Fruit fly (Drosophila melanogaster): ENCODE measurements around the gene Ir92a.

The Ir92a gene

dm6 chr3R:20292030-20292879 lies 46.5 kb upstream of the Ir92a start:
- TF ChIP-seq sv (GFP tag; optimal IDR thresholded peaks at IDR 0.05) (peak; percentile 18), Dif (GFP tag; optimal IDR thresholded peaks at IDR 0.05; ENCODE audit: partially characterized antibody) (no peak), ey (GFP tag; optimal IDR thresholded peaks at IDR 0.05) (peak; percentile 83), pan (optimal IDR thresholded peaks at IDR 0.05) (no peak), psq (GFP tag; optimal IDR thresholded peaks at IDR 0.05) (no peak), foxo (GFP tag; optimal IDR thresholded peaks at IDR 0.05) (peak in 1 of 2 experiments; percentile 85), Dfd (GFP tag; optimal IDR thresholded peaks at IDR 0.05) (no peak), Abd-B (GFP tag; optimal IDR thresholded peaks at IDR 0.05) (no peak), jim (GFP tag; optimal IDR thresholded peaks at IDR 0.05) (no peak), CG9705 (GFP tag; optimal IDR thresholded peaks at IDR 0.05) (peak; percentile 22), CG32264 (GFP tag; optimal IDR thresholded peaks at IDR 0.05) (no peak), CrebA (GFP tag; optimal IDR thresholded peaks at IDR 0.05; ENCODE audit: borderline replicate concordance) (no peak), br (GFP tag; optimal IDR thresholded peaks at IDR 0.05) (peak; percentile 77), brk (GFP tag; optimal IDR thresholded peaks at IDR 0.05) (no peak), rgr (GFP tag; optimal IDR thresholded peaks at IDR 0.05) (no peak), fru (GFP tag; optimal IDR thresholded peaks at IDR 0.05) (peak; percentile 87), Hnf4 (GFP tag; optimal IDR thresholded peaks at IDR 0.05) (no peak), GATAd (GFP tag; optimal IDR thresholded peaks at IDR 0.05) (no peak), OdsH (GFP tag; optimal IDR thresholded peaks at IDR 0.05) (peak; percentile 76), usp (GFP tag; optimal IDR thresholded peaks at IDR 0.05) (no peak), woc (GFP tag; optimal IDR thresholded peaks at IDR 0.05) (peak; percentile 79), Sp1 (GFP tag; optimal IDR thresholded peaks at IDR 0.05) (peak; percentile 81), tai (GFP tag; optimal IDR thresholded peaks at IDR 0.05) (no peak), Hr83 (GFP tag; optimal IDR thresholded peaks at IDR 0.05; ENCODE audit: poor library complexity, severe bottlenecking) (no peak), dmrt93B (GFP tag; optimal IDR thresholded peaks at IDR 0.05) (peak; percentile 74), sage (GFP tag; optimal IDR thresholded peaks at IDR 0.05) (no peak), Jra (GFP tag; optimal IDR thresholded peaks at IDR 0.05) (peak; percentile 25), HLH106 (tag; optimal IDR thresholded peaks at IDR 0.05) (peak; percentile 76), N (GFP tag; optimal IDR thresholded peaks at IDR 0.05) (no peak), dl (GFP tag; optimal IDR thresholded peaks at IDR 0.05; ENCODE audit: insufficient read depth in 1 of 2, partially characterized antibody in 2 of 2) (no peak), lola (GFP tag; optimal IDR thresholded peaks at IDR 0.05) (no peak), h (GFP tag; optimal IDR thresholded peaks at IDR 0.05) (peak; percentile 75), Myc (optimal IDR thresholded peaks at IDR 0.05) (no peak), Mio (GFP tag; optimal IDR thresholded peaks at IDR 0.05) (no peak), dsf (GFP tag; optimal IDR thresholded peaks at IDR 0.05; ENCODE audit: borderline replicate concordance) (no peak)

dm6 chr3R:20292880-20293491 lies 45.8 kb upstream of the Ir92a start:
- TF ChIP-seq foxo (GFP tag; optimal IDR thresholded peaks at IDR 0.05) (no peak), sage (GFP tag; optimal IDR thresholded peaks at IDR 0.05) (no peak), dmrt93B (GFP tag; optimal IDR thresholded peaks at IDR 0.05) (no peak), fru (GFP tag; optimal IDR thresholded peaks at IDR 0.05) (no peak), CG9705 (GFP tag; optimal IDR thresholded peaks at IDR 0.05) (no peak), dl (GFP tag; optimal IDR thresholded peaks at IDR 0.05; ENCODE audit: insufficient read depth in 1 of 2, partially characterized antibody in 2 of 2) (peak in 1 of 2 experiments; percentile 76), Dfd (GFP tag; optimal IDR thresholded peaks at IDR 0.05) (no peak), ey (GFP tag; optimal IDR thresholded peaks at IDR 0.05) (no peak), Sp1 (GFP tag; optimal IDR thresholded peaks at IDR 0.05) (no peak), sv (GFP tag; optimal IDR thresholded peaks at IDR 0.05) (no peak), Myc (optimal IDR thresholded peaks at IDR 0.05) (no peak), HLH106 (tag; optimal IDR thresholded peaks at IDR 0.05) (no peak), Vsx2 (GFP tag; optimal IDR thresholded peaks at IDR 0.05; ENCODE audit: partially characterized antibody) (peak; percentile 38), Dif (GFP tag; optimal IDR thresholded peaks at IDR 0.05; ENCODE audit: partially characterized antibody) (peak; percentile 51), psq (GFP tag; optimal IDR thresholded peaks at IDR 0.05) (peak; percentile 87), CG32264 (GFP tag; optimal IDR thresholded peaks at IDR 0.05) (no peak), dsf (GFP tag; optimal IDR thresholded peaks at IDR 0.05; ENCODE audit: borderline replicate concordance) (no peak), rgr (GFP tag; optimal IDR thresholded peaks at IDR 0.05) (no peak), Hr78 (GFP tag; optimal IDR thresholded peaks at IDR 0.05) (no peak), br (GFP tag; optimal IDR thresholded peaks at IDR 0.05) (no peak), pan (optimal IDR thresholded peaks at IDR 0.05) (no peak), woc (GFP tag; optimal IDR thresholded peaks at IDR 0.05) (no peak)
